Fruit fly (Drosophila melanogaster) Kc167 (cell line): ENCODE data around the gene MFS9.

ENCODE experiments used
- Sin3A ChIP-seq: fragments of >200 bp; optimal IDR thresholded peaks from 2 replicates; lab custom pipeline; 2018; ENCODE audit warnings: missing external identifiers
- h ChIP-seq: fragments of >200 bp; optimal IDR thresholded peaks from 3 replicates; lab custom pipeline; 2018; ENCODE audit warnings: missing external identifiers
- insv ChIP-seq: fragments of >200 bp; optimal IDR thresholded peaks from 3 replicates; lab custom pipeline; 2018; ENCODE audit warnings: missing external identifiers
- psq ChIP-seq: fragments of >200 bp; optimal IDR thresholded peaks from 2 replicates; lab custom pipeline; 2017; ENCODE audit warnings: missing external identifiers
- ttk ChIP-seq: sonication (Bioruptor generic); optimal IDR thresholded peaks from 2 replicates; lab custom pipeline; 2017; ENCODE audit warnings: missing external identifiers

DNA sequence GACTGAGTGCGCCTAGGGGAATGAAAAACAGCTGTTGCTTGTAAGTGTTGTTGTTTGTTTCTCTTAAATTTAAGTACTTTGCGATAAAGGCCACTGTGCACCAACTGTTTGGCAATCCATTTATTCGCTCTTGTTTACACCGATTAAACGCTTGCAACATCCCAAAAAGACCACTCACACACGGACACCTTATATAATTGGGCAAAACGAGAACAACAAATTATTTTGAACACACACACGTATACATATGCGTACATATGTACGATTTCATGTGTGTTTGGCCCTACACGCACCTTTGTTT is 44.8 kb upstream of the MFS9 start:
- TF ChIP-seq insv (no peak), psq (lab: Kevin White, UChicago) (no peak), ttk (lab: Kevin White, UChicago) (no peak), Sin3A (lab: Kevin White, UChicago) (no peak), h (lab: Kevin White, UChicago) (no peak)
